Fruit fly (Drosophila melanogaster) whole organism, pupa: ENCODE results near the gene Rfx.

Experiments
- CG10348 ChIP-seq: fragments of 200-800 bp; sonication (Bioruptor generic); IDR thresholded peaks from 2 replicates; pipeline ENCODE4 v1.3.6; 2022; ENCODE audit warnings: missing biosample characterization, missing genetic modification characterization
- CG12605 ChIP-seq: fragments of 200-800 bp; sonication (Bioruptor generic); IDR thresholded peaks from 2 replicates; pipeline ENCODE4 v1.3.6; 2022; ENCODE audit warnings: missing biosample characterization, missing genetic modification characterization
- CG13204 ChIP-seq: fragments of 200-800 bp; sonication (Bioruptor generic); optimal IDR thresholded peaks from 2 replicates; lab custom pipeline; 2018; ENCODE audit warnings: missing biosample characterization, mild to moderate bottlenecking, missing genetic modification characterization, moderate library complexity
- CG14655 ChIP-seq: fragments of 200-800 bp; sonication (Bioruptor generic); optimal IDR thresholded peaks from 3 replicates; lab custom pipeline; 2017; ENCODE audit warnings: mild to moderate bottlenecking, missing biosample characterization, missing genetic modification reagents, missing genetic modification characterization
- CG15710 ChIP-seq: fragments of 200-800 bp; sonication (Bioruptor generic); optimal IDR thresholded peaks from 2 replicates; lab custom pipeline; 2018; ENCODE audit warnings: missing biosample characterization, mild to moderate bottlenecking, missing genetic modification characterization, moderate library complexity
- CG17806 ChIP-seq: fragments of 200-800 bp; sonication (Bioruptor generic); optimal IDR thresholded peaks from 2 replicates; lab custom pipeline; 2018; ENCODE audit warnings: missing biosample characterization, mild to moderate bottlenecking, missing genetic modification characterization, moderate library complexity
- CG32121 ChIP-seq: fragments of 200-800 bp; sonication (Bioruptor generic); IDR thresholded peaks from 2 replicates; pipeline ENCODE4 v1.3.6; 2022; ENCODE audit warnings: missing biosample characterization, missing genetic modification characterization
- CG34367 ChIP-seq: fragments of 200-800 bp; sonication (Bioruptor generic); optimal IDR thresholded peaks from 2 replicates; lab custom pipeline; 2018; ENCODE audit warnings: missing biosample characterization, mild to moderate bottlenecking, missing genetic modification characterization
- CG4496 ChIP-seq: fragments of 200-800 bp; sonication (Bioruptor generic); IDR thresholded peaks from 3 replicates; pipeline ENCODE4 v1.3.6; 2022; ENCODE audit warnings: missing biosample characterization, missing genetic modification characterization
- CG8159 ChIP-seq: fragments of 200-800 bp; sonication (Bioruptor generic); optimal IDR thresholded peaks from 3 replicates; lab custom pipeline; 2018; ENCODE audit warnings: missing biosample characterization, mild to moderate bottlenecking, missing genetic modification characterization, moderate library complexity
- CG8301 ChIP-seq: fragments of 200-800 bp; sonication (Bioruptor generic); optimal IDR thresholded peaks from 2 replicates; lab custom pipeline; 2018; ENCODE audit warnings: missing biosample characterization, mild to moderate bottlenecking, missing genetic modification characterization
- CG9948 ChIP-seq: fragments of 200-800 bp; sonication (Bioruptor generic); optimal IDR thresholded peaks from 2 replicates; lab custom pipeline; 2018; ENCODE audit warnings: missing biosample characterization, mild to moderate bottlenecking, missing genetic modification characterization, moderate library complexity
- D1 ChIP-seq: fragments of 200-800 bp; sonication (Bioruptor generic); optimal IDR thresholded peaks from 2 replicates; lab custom pipeline; 2018; ENCODE audit warnings: missing biosample characterization, mild to moderate bottlenecking, missing genetic modification characterization, moderate library complexity
- EcR ChIP-seq: fragments of 200-800 bp; sonication (Bioruptor generic); optimal IDR thresholded peaks from 3 replicates; lab custom pipeline; 2019; ENCODE audit warnings: missing biosample characterization, missing genetic modification characterization, mild to moderate bottlenecking, moderate library complexity, missing genetic modification reagents
- Ets98B ChIP-seq: fragments of 200-800 bp; sonication (Bioruptor generic); IDR thresholded peaks from 2 replicates; pipeline ENCODE4 v1.3.6; 2022; ENCODE audit warnings: missing biosample characterization, missing genetic modification characterization
- Pif1A ChIP-seq: fragments of 200-800 bp; sonication (Bioruptor generic); optimal IDR thresholded peaks from 3 replicates; lab custom pipeline; 2016; ENCODE audit warnings: missing biosample characterization, missing genetic modification characterization
- Pif1B ChIP-seq: fragments of 200-800 bp; sonication (Bioruptor generic); optimal IDR thresholded peaks from 3 replicates; lab custom pipeline; 2016; ENCODE audit warnings: missing biosample characterization, missing genetic modification characterization
- Snoo ChIP-seq: fragments of 200-800 bp; sonication (Bioruptor generic); optimal IDR thresholded peaks from 3 replicates; lab custom pipeline; 2017; ENCODE audit warnings: missing biosample characterization, mild to moderate bottlenecking, missing genetic modification characterization, inconsistent platforms
- fd96Ca ChIP-seq: fragments of 200-800 bp; sonication (Bioruptor generic); IDR thresholded peaks from 3 replicates; pipeline ENCODE4 v1.3.6; 2022; ENCODE audit warnings: missing biosample characterization, missing genetic modification characterization
- gl ChIP-seq: fragments of 200-800 bp; sonication (Bioruptor generic); optimal IDR thresholded peaks from 2 replicates; lab custom pipeline; 2018; ENCODE audit warnings: missing biosample characterization, mild to moderate bottlenecking, missing genetic modification characterization
- rn ChIP-seq: fragments of 200-800 bp; sonication (Bioruptor generic); IDR thresholded peaks from 2 replicates; pipeline ENCODE4 v1.3.6; 2022; ENCODE audit warnings: missing biosample characterization, missing genetic modification characterization

Rfx gene

dm6 chr3R:10407658-10408057, 29.8 kb upstream of the Rfx start:
- TF ChIP-seq CG17806 (tag; lab: Kevin White, UChicago): no peak
- TF ChIP-seq EcR (GFP tag; lab: Kevin White, UChicago): no peak
- TF ChIP-seq Snoo (tag; lab: Kevin White, UChicago): no peak
- TF ChIP-seq, all 21 proteins: peak for 0

dm6 chr3R:10407066-10407465, 29.2 kb upstream of the Rfx start, which contains the start of gene CG6325:
CG6325 (minus strand) TSS chr3R:10407285.
- TF ChIP-seq CG17806 (tag; lab: Kevin White, UChicago): no peak
- no peak for TF ChIP-seq fd96Ca (GFP tag; lab: Robert Waterston, UW)

dm6 chr3R:10403940-10404339, 26.1 kb upstream of the Rfx start:
- TF ChIP-seq Snoo (tag; lab: Kevin White, UChicago) (no peak), CG8301 (tag; lab: Kevin White, UChicago) (no peak), D1 (no peak), Pif1B (GFP tag; lab: Kevin White, UChicago) (no peak), CG13204 (GFP tag; lab: Kevin White, UChicago) (no peak), CG10348 (GFP tag; lab: Robert Waterston, UW) (no peak), CG8159 (no peak), CG14655 (GFP tag; lab: Kevin White, UChicago) (no peak), CG15710 (tag; lab: Kevin White, UChicago) (no peak), rn (GFP tag; lab: Robert Waterston, UW) (no peak), CG12605 (GFP tag; lab: Robert Waterston, UW) (no peak), CG17806 (tag; lab: Kevin White, UChicago) (no peak), CG34367 (tag; lab: Kevin White, UChicago) (no peak), Pif1A (GFP tag; lab: Kevin White, UChicago) (no peak), EcR (GFP tag; lab: Kevin White, UChicago) (no peak)

dm6 chr3R:10400732-10401131, 22.9 kb upstream of the Rfx start, which contains the start of gene mthl11:
mthl11 (plus strand) TSS chr3R:10401032.
- no peak for TF ChIP-seq fd96Ca (GFP tag; lab: Robert Waterston, UW)
- TF ChIP-seq Pif1A (GFP tag; lab: Kevin White, UChicago): no peak
- TF ChIP-seq Snoo (tag; lab: Kevin White, UChicago): no peak
- no peak for TF ChIP-seq CG14655 (GFP tag; lab: Kevin White, UChicago)
- TF ChIP-seq CG10348 (GFP tag; lab: Robert Waterston, UW): no peak
- no peak for TF ChIP-seq CG15710 (tag; lab: Kevin White, UChicago)
- no peak for TF ChIP-seq gl (tag; lab: Kevin White, UChicago)
- no peak for TF ChIP-seq Ets98B (GFP tag; lab: Robert Waterston, UW)
- TF ChIP-seq CG8159: no peak
- TF ChIP-seq CG8301 (tag; lab: Kevin White, UChicago): no peak
- no peak for TF ChIP-seq CG13204 (GFP tag; lab: Kevin White, UChicago)
- no peak for TF ChIP-seq CG4496 (GFP tag; lab: Robert Waterston, UW)
- no peak for TF ChIP-seq EcR (GFP tag; lab: Kevin White, UChicago)
- TF ChIP-seq CG9948: no peak
- TF ChIP-seq Pif1B (GFP tag; lab: Kevin White, UChicago): no peak
- TF ChIP-seq CG12605 (GFP tag; lab: Robert Waterston, UW): no peak
- TF ChIP-seq CG34367 (tag; lab: Kevin White, UChicago): no peak
- no peak for TF ChIP-seq D1
- no peak for TF ChIP-seq CG32121 (GFP tag; lab: Robert Waterston, UW)
- TF ChIP-seq CG17806 (tag; lab: Kevin White, UChicago): no peak

- TF ChIP-seq EcR (GFP tag; lab: Kevin White, UChicago): peak; percentile 57
- TF ChIP-seq Ets98B (GFP tag; lab: Robert Waterston, UW): no peak
These were observed 17.5 kb upstream of the Rfx start for dm6 chr3R:10395233-10395815.

- TF ChIP-seq CG14655 (GFP tag; lab: Kevin White, UChicago) (no peak), Pif1B (GFP tag; lab: Kevin White, UChicago) (no peak), D1 (no peak), CG32121 (GFP tag; lab: Robert Waterston, UW) (peak; percentile 60; the same call in 1 of the 2 replicates), CG15710 (tag; lab: Kevin White, UChicago) (no peak), CG8159 (no peak), Snoo (tag; lab: Kevin White, UChicago) (no peak)
These were observed 16.5 kb upstream of the Rfx start for dm6 chr3R:10394368-10394770.
